Worm (Caenorhabditis elegans): ENCODE results near the gene W03F9.1.

DNA sequence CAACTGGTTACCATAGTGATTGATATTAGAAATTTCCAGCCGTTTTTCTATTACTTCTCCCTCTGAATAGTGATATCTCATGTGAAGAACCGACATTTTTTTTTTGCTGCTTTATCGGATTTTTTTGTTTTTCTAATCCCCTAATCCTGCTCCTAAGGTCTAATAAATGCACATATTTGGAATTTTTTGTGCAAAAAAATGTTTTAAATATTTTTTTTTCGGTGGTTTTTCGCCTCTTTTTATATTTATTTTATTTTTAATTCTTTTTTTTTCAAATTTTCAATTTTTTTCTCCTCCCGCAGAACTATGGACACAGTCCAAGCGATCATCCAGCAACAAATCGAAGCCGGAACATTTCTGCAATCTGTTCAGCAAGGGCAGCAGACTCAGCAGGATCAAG, 40.2 kb upstream of the W03F9.1 start, which contains the start of gene Y108G3AL.2:
- TF ChIP-seq ztf-23 (GFP tag; IDR thresholded peaks at IDR 0.05) (no peak), flt-1 (GFP tag; IDR thresholded peaks at IDR 0.05) (no peak), ref-1 (GFP tag; conservative IDR thresholded peaks at IDR 0.05) (no peak)

All from whole organism, midembryonic.